Worm (Caenorhabditis elegans) whole organism, mixed stage, embryonic: ENCODE data around the gene Y79H2A.12.

ENCODE experiments used
- ceh-83 ChIP-seq: fragments of 200-800 bp; sonication (Bioruptor generic); optimal IDR thresholded peaks from 2 replicates; lab custom pipeline; 2018; ENCODE audit warnings: mild to moderate bottlenecking, missing genetic modification characterization, missing compliant biosample characterization
- ces-1 ChIP-seq: fragments of 150-350 bp; optimal IDR thresholded peaks from 2 replicates; lab custom pipeline; 2014; ENCODE audit warnings: missing biosample characterization, missing genetic modification reagents, missing genetic modification characterization
- drap-1 ChIP-seq: fragments of 200-800 bp; sonication (Bioruptor generic); optimal IDR thresholded peaks from 3 replicates; lab custom pipeline; 2018; ENCODE audit warnings: mild to moderate bottlenecking, missing genetic modification characterization, missing compliant biosample characterization
- elt-3 ChIP-seq: fragments of 150-350 bp; optimal IDR thresholded peaks from 2 replicates; lab custom pipeline; 2014; ENCODE audit warnings: missing biosample characterization, missing genetic modification characterization
- ham-2 ChIP-seq: fragments of 200-800 bp; sonication (Bioruptor generic); optimal IDR thresholded peaks from 2 replicates; lab custom pipeline; 2018; ENCODE audit warnings: mild to moderate bottlenecking, missing genetic modification characterization, missing compliant biosample characterization
- lin-32 ChIP-seq: fragments of 200-800 bp; sonication (Bioruptor generic); optimal IDR thresholded peaks from 2 replicates; lab custom pipeline; 2018; ENCODE audit warnings: mild to moderate bottlenecking, missing genetic modification characterization, missing compliant biosample characterization
- lsy-2 ChIP-seq: fragments of 150-350 bp; optimal IDR thresholded peaks from 2 replicates; lab custom pipeline; 2014; ENCODE audit warnings: missing biosample characterization, missing genetic modification characterization
- mep-1 ChIP-seq: fragments of 150-350 bp; optimal IDR thresholded peaks from 2 replicates; lab custom pipeline; 2017; ENCODE audit warnings: missing biosample characterization, missing genetic modification reagents, missing genetic modification characterization, inconsistent platforms
- nhr-12 ChIP-seq: fragments of 150-350 bp; optimal IDR thresholded peaks from 2 replicates; lab custom pipeline; 2014; ENCODE audit warnings: missing biosample characterization, missing genetic modification characterization
- nhr-237 ChIP-seq: fragments of 150-350 bp; optimal IDR thresholded peaks from 2 replicates; lab custom pipeline; 2014; ENCODE audit warnings: missing biosample characterization, missing genetic modification characterization
- pha-4 ChIP-seq: fragments of 150-350 bp; optimal IDR thresholded peaks from 2 replicates; lab custom pipeline; 2018; ENCODE audit warnings: missing biosample characterization, missing genetic modification reagents, missing genetic modification characterization
- sem-2 ChIP-seq: fragments of 200-800 bp; sonication (Bioruptor generic); optimal IDR thresholded peaks from 2 replicates; lab custom pipeline; 2018; ENCODE audit warnings: mild to moderate bottlenecking, missing genetic modification characterization, missing compliant biosample characterization
- sptf-1 ChIP-seq: sonication (generic microtip); optimal IDR thresholded peaks from 2 replicates; lab custom pipeline; 2017; ENCODE audit warnings: mild to moderate bottlenecking, missing genetic modification characterization, moderate library complexity, missing compliant biosample characterization
- unc-62 ChIP-seq: fragments of 150-350 bp; optimal IDR thresholded peaks from 2 replicates; lab custom pipeline; 2014; ENCODE audit warnings: missing biosample characterization, missing genetic modification reagents, missing genetic modification characterization

- TF ChIP-seq unc-62 (GFP tag; lab: Kevin White, UChicago) (no peak), nhr-12 (tag; lab: Kevin White, UChicago) (no peak), nhr-237 (no peak), lin-32 (GFP tag; lab: Kevin White, UChicago) (no peak), ces-1 (no peak), mep-1 (no peak), ham-2 (GFP tag; lab: Kevin White, UChicago) (no peak), drap-1 (GFP tag; lab: Kevin White, UChicago) (no peak), elt-3 (tag; lab: Kevin White, UChicago) (no peak), ceh-83 (GFP tag; lab: Kevin White, UChicago) (no peak), sptf-1 (tag; lab: Kevin White, UChicago) (no peak), pha-4 (tag; lab: Kevin White, UChicago) (no peak), sem-2 (GFP tag; lab: Kevin White, UChicago) (no peak), lsy-2 (no peak)
Observed at ce11 chrIII:12015611-12016010, 13.1 kb downstream of the Y79H2A.12 start.
